Worm (Caenorhabditis elegans): Measurements from ENCODE around the gene srab-1.

DNA sequence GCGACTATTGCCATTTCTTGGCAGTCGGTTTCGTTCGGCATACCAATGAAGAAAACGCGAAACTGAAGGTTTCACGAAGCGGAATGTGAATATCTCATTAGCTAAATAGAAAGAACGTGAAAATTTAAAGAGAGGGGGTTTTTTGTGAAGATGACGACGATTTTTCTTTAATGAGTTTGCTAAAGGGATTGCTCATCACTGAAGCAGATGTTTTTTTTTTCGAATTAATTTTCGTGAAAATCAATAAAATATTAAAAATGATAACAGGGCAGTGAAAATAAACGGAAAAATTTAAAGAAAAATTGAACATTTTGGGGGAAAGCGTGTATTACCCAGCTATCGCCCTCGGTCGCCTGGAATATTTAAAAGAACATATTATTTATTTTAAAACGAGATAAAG lies 5.9 kb upstream of the srab-1 start, which contains the start of gene srab-3:
- no peak for TF ChIP-seq fos-1 (tag; optimal IDR thresholded peaks at IDR 0.05)
- no peak for TF ChIP-seq nhr-11 (tag; optimal IDR thresholded peaks at IDR 0.05)
- TF ChIP-seq ztf-11 (tag; optimal IDR thresholded peaks at IDR 0.05), result no peak
- TF ChIP-seq ama-1 (optimal IDR thresholded peaks at IDR 0.05), result no peak
- no peak for TF ChIP-seq nhr-12 (tag; optimal IDR thresholded peaks at IDR 0.05)

Data from whole organism, L2 larva.